Worm (Caenorhabditis elegans): ENCODE results near the gene clec-184.

DNA sequence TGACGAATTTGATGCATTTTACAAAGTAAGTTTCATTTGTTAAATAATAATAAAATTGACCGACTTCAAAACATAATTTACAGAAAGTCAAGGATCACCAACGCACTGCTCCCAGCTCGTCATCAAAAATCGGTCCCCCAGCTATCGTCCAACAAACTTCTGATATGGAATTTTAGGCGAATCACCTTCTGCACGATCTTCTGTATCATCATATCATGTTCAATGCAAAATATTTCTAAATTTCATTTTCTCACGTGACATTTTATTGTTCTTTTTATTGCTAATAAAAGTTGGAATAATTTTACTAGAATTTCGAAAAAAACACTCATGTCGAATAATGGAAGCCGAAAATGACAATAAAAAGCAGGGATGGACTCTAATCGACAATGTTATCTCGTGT, 22.3 kb upstream of the clec-184 start, which contains the start of gene acl-13:
- no peak for TF ChIP-seq mep-1 (tag; optimal IDR thresholded peaks at IDR 0.05)
- TF ChIP-seq lsy-2 (tag; optimal IDR thresholded peaks at IDR 0.05) = no peak
- no peak for TF ChIP-seq nhr-237 (tag; optimal IDR thresholded peaks at IDR 0.05)
- TF ChIP-seq ces-1 (GFP tag; optimal IDR thresholded peaks at IDR 0.05) = no peak
- TF ChIP-seq lin-32 (GFP tag; optimal IDR thresholded peaks at IDR 0.05) = no peak

Data from whole organism, mixed stage, embryonic.